Fruit fly (Drosophila melanogaster) whole organism, wandering third instar larva: ENCODE results near the gene Art1.

Experiments used
- Abd-B ChIP-seq: fragments of >200 bp; optimal IDR thresholded peaks from 2 replicates; lab custom pipeline; 2017; ENCODE audit warnings: missing biosample characterization, missing genetic modification characterization
- CG32264 ChIP-seq: fragments of 200-800 bp; sonication (Bioruptor generic); optimal IDR thresholded peaks from 2 replicates; lab custom pipeline; 2016; ENCODE audit warnings: missing biosample characterization, missing genetic modification characterization
- CG9705 ChIP-seq: fragments of 200-800 bp; sonication (Bioruptor generic); optimal IDR thresholded peaks from 2 replicates; lab custom pipeline; 2018; ENCODE audit warnings: missing biosample characterization, mild to moderate bottlenecking, missing genetic modification characterization
- CrebA ChIP-seq: fragments of 200-800 bp; sonication (Bioruptor generic); optimal IDR thresholded peaks from 2 replicates; lab custom pipeline; 2016; ENCODE audit warnings: missing biosample characterization, mild to moderate bottlenecking, missing genetic modification characterization, borderline replicate concordance
- Dfd ChIP-seq: fragments of >200 bp; optimal IDR thresholded peaks from 2 replicates; lab custom pipeline; 2017; ENCODE audit warnings: missing biosample characterization, missing genetic modification characterization
- Dif ChIP-seq: fragments of 200-275, 200-300 bp; sonication (Bioruptor generic); optimal IDR thresholded peaks from 2 replicates; lab custom pipeline; 2018; ENCODE audit warnings: missing biosample characterization, missing genetic modification characterization; ENCODE audit not compliant: partially characterized antibody
- HLH106 ChIP-seq: fragments of 200-800 bp; optimal IDR thresholded peaks from 3 replicates; lab custom pipeline; 2019; ENCODE audit warnings: missing biosample characterization, mild to moderate bottlenecking, missing genetic modification characterization, moderate library complexity
- Hnf4 ChIP-seq: fragments of 200-800 bp; sonication (Bioruptor generic); optimal IDR thresholded peaks from 2 replicates; lab custom pipeline; 2016; ENCODE audit warnings: missing biosample characterization, mild to moderate bottlenecking, missing genetic modification characterization
- Hr78 ChIP-seq: fragments of >200 bp; optimal IDR thresholded peaks from 2 replicates; lab custom pipeline; 2017; ENCODE audit warnings: missing biosample characterization, missing genetic modification characterization
- Jra ChIP-seq: sonication (Bioruptor generic); optimal IDR thresholded peaks from 2 replicates; lab custom pipeline; 2016; ENCODE audit warnings: missing biosample characterization, missing genetic modification characterization
- Rel ChIP-seq, 2 experiments: fragments of 200-800 bp; sonication (Bioruptor generic) in 1 of 2; optimal IDR thresholded peaks; 2 replicates in 1 of 2; 3 replicates in 1 of 2; lab custom pipeline; 2016 to 2019; ENCODE audit warnings: mild to moderate bottlenecking in 2 of 2, missing biosample characterization in 2 of 2, missing genetic modification characterization in 2 of 2, moderate library complexity in 1 of 2
- Sp1 ChIP-seq: fragments of 200-800 bp; sonication (Bioruptor generic); optimal IDR thresholded peaks from 3 replicates; lab custom pipeline; 2019; ENCODE audit warnings: missing biosample characterization, mild to moderate bottlenecking, missing genetic modification characterization, moderate library complexity
- Vsx2 ChIP-seq: fragments of 200-300, 225-300 bp; sonication (Bioruptor generic); optimal IDR thresholded peaks from 2 replicates; lab custom pipeline; 2018; ENCODE audit warnings: missing biosample characterization, missing genetic modification characterization; ENCODE audit not compliant: partially characterized antibody
- br ChIP-seq: fragments of 200-800 bp; sonication (Bioruptor generic); optimal IDR thresholded peaks from 2 replicates; lab custom pipeline; 2016; ENCODE audit warnings: missing biosample characterization, missing genetic modification characterization
- brk ChIP-seq: fragments of 200-800 bp; sonication (Bioruptor generic); optimal IDR thresholded peaks from 2 replicates; lab custom pipeline; 2016; ENCODE audit warnings: missing biosample characterization, mild to moderate bottlenecking, missing genetic modification characterization
- dl ChIP-seq, 2 experiments: fragments of 175-275, 200-275 bp in 1 of 2; fragments of 200-275 bp in 1 of 2; sonication (Bioruptor generic); optimal IDR thresholded peaks; lab custom pipeline; 2018; ENCODE audit warnings: mild to moderate bottlenecking in 2 of 2, missing biosample characterization in 2 of 2, missing genetic modification characterization in 2 of 2, moderate library complexity in 2 of 2; ENCODE audit not compliant: partially characterized antibody in 2 of 2, insufficient read depth in 1 of 2
- dmrt93B ChIP-seq: fragments of 200-800 bp; sonication (Bioruptor generic); optimal IDR thresholded peaks from 2 replicates; lab custom pipeline; 2018; ENCODE audit warnings: missing biosample characterization, mild to moderate bottlenecking, missing genetic modification characterization
- dsf ChIP-seq: sonication (Bioruptor generic); optimal IDR thresholded peaks from 2 replicates; lab custom pipeline; 2016; ENCODE audit warnings: missing biosample characterization, missing genetic modification characterization, borderline replicate concordance
- ey ChIP-seq: fragments of 200-800 bp; sonication (Bioruptor generic); optimal IDR thresholded peaks from 2 replicates; lab custom pipeline; 2016; ENCODE audit warnings: missing biosample characterization, missing genetic modification characterization
- foxo ChIP-seq, 2 experiments: fragments of 200-800 bp; sonication (Bioruptor generic); optimal IDR thresholded peaks; 2 replicates in 1 of 2; 3 replicates in 1 of 2; lab custom pipeline; 2016 to 2017; ENCODE audit warnings: missing biosample characterization in 2 of 2, missing genetic modification characterization in 2 of 2
- jim ChIP-seq: fragments of 175-275, 200-325 bp; sonication (Bioruptor generic); optimal IDR thresholded peaks from 2 replicates; lab custom pipeline; 2016; ENCODE audit warnings: missing biosample characterization, mild to moderate bottlenecking, missing genetic modification characterization
- lola ChIP-seq: fragments of >200 bp; optimal IDR thresholded peaks from 2 replicates; lab custom pipeline; 2017; ENCODE audit warnings: missing biosample characterization, missing genetic modification characterization
- pan ChIP-seq: fragments of >200 bp; optimal IDR thresholded peaks from 2 replicates; lab custom pipeline; 2017
- psq ChIP-seq: fragments of 200-800 bp; sonication (Bioruptor generic); optimal IDR thresholded peaks from 3 replicates; lab custom pipeline; 2017; ENCODE audit warnings: missing biosample characterization, mild to moderate bottlenecking, missing genetic modification characterization, moderate library complexity
- tai ChIP-seq: sonication (Bioruptor generic); optimal IDR thresholded peaks from 2 replicates; lab custom pipeline; 2016; ENCODE audit warnings: missing biosample characterization, missing genetic modification characterization

Art1 gene

DNA sequence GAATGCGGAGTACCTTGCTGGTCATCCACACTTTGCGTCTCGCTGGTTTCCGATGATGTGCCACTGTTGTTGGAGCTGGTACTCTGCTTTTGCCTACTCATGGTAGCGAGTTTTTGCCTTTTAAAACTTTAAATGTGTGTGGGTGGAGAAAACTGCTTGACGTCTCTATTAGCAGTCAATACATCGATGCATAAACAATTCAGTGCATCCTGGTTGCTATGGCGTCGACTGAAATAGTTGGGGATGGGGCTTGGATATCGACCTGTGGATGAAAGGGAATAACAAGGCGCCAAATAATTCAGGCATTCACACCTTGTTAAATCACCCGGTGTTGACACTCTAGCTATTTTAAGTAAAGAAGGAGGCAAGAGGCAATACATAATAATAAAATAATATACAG lies 5.9 kb downstream of the Art1 start, which contains the start of gene CG42633:
CG42633 (minus strand) TSS at position 101 of the 400 bp plus-strand sequence.
- TF ChIP-seq Dfd (GFP tag; lab: Kevin White, UChicago) (no peak), Abd-B (GFP tag; lab: Kevin White, UChicago) (no peak), HLH106 (tag; lab: Kevin White, UChicago) (no peak), lola (no peak), Dif (GFP tag; lab: Kevin White, UChicago) (no peak), Hr78 (no peak), CrebA (no peak), dmrt93B (GFP tag; lab: Kevin White, UChicago) (no peak), dsf (GFP tag; lab: Kevin White, UChicago) (no peak), CG32264 (GFP tag; lab: Kevin White, UChicago) (no peak), Rel (GFP tag; optimal IDR thresholded peaks at IDR 0.05; lab: Kevin White, UChicago) (no peak), Rel (tag; optimal IDR thresholded peaks at IDR 0.05; lab: Kevin White, UChicago) (no peak), dl (GFP tag; optimal IDR thresholded peaks at IDR 0.05; lab: Kevin White, UChicago; ENCODE audit: insufficient read depth in 1 of 2, partially characterized antibody in 2 of 2) (no peak), pan (lab: Kevin White, UChicago) (no peak)

- no peak for TF ChIP-seq dmrt93B (GFP tag; lab: Kevin White, UChicago)
- TF ChIP-seq jim (GFP tag; lab: Kevin White, UChicago): no peak
- no peak for TF ChIP-seq pan (lab: Kevin White, UChicago)
- no peak for TF ChIP-seq dl (GFP tag; optimal IDR thresholded peaks at IDR 0.05; lab: Kevin White, UChicago; ENCODE audit: insufficient read depth in 1 of 2, partially characterized antibody in 2 of 2)
- no peak for TF ChIP-seq Rel (GFP tag; optimal IDR thresholded peaks at IDR 0.05; lab: Kevin White, UChicago)
- no peak for TF ChIP-seq Rel (tag; optimal IDR thresholded peaks at IDR 0.05; lab: Kevin White, UChicago)
Measured at dm6 chr3R:10780161-10780560, 7.9 kb downstream of the Art1 start.

DNA sequence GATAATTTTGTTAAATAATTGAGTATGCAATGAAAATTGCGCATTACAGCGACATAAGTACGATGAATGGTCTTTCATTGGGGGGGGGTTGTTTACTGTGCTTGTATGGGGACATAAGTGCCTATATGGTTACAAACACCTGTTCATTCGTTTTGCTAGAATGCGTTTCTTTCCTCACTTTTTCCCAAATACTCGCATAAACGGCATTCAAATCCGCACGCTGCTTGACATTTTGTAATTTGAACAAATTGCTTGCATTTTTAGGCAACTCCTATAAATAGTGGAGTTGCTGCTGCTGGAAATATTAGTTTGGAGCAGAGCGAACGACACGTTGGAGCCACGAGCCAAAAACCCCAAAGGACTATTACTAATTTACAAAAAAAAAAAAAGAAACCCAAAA lies 8.8 kb downstream of the Art1 start, which contains the start of gene Desi:
Desi (plus strand) TSS at position 301 of the 400 bp plus-strand sequence.
- TF ChIP-seq Rel (GFP tag; optimal IDR thresholded peaks at IDR 0.05; lab: Kevin White, UChicago) (no peak), Rel (tag; optimal IDR thresholded peaks at IDR 0.05; lab: Kevin White, UChicago) (no peak), brk (GFP tag; lab: Kevin White, UChicago) (no peak), CG32264 (GFP tag; lab: Kevin White, UChicago) (no peak), ey (GFP tag; lab: Kevin White, UChicago) (no peak), br (GFP tag; lab: Kevin White, UChicago) (no peak), Sp1 (no peak), CG9705 (GFP tag; lab: Kevin White, UChicago) (no peak)

- TF ChIP-seq Rel (GFP tag; optimal IDR thresholded peaks at IDR 0.05; lab: Kevin White, UChicago) (no peak), Rel (tag; optimal IDR thresholded peaks at IDR 0.05; lab: Kevin White, UChicago) (no peak), psq (no peak), Hnf4 (no peak), CrebA (no peak), ey (GFP tag; lab: Kevin White, UChicago) (no peak), Jra (GFP tag; lab: Kevin White, UChicago) (no peak), pan (lab: Kevin White, UChicago) (no peak), CG9705 (GFP tag; lab: Kevin White, UChicago) (no peak), dmrt93B (GFP tag; lab: Kevin White, UChicago) (no peak), Hr78 (no peak), Dif (GFP tag; lab: Kevin White, UChicago) (no peak), tai (GFP tag; lab: Kevin White, UChicago) (no peak), brk (GFP tag; lab: Kevin White, UChicago) (no peak), foxo (GFP tag; optimal IDR thresholded peaks at IDR 0.05; lab: Kevin White, UChicago) (no peak), lola (no peak), dsf (GFP tag; lab: Kevin White, UChicago) (no peak), Sp1 (no peak), CG32264 (GFP tag; lab: Kevin White, UChicago) (no peak), Vsx2 (GFP tag; lab: Kevin White, UChicago) (no peak)
Measured at dm6 chr3R:10778151-10778550, 9.9 kb downstream of the Art1 start.

dm6 chr3R:10777274-10777673 lies 10.8 kb downstream of the Art1 start, which contains the start of the genes CG45076, CG45078 and fau:
Gene CG45076, minus strand, starts transcription at chr3R:10777374.
Gene CG45078, minus strand, starts transcription at chr3R:10777374.
Gene fau, minus strand, starts transcription at chr3R:10777374.
- TF ChIP-seq Jra (GFP tag; lab: Kevin White, UChicago): no peak
- TF ChIP-seq lola: no peak
- TF ChIP-seq Hnf4: no peak
